Worm (Caenorhabditis elegans): ENCODE data around the gene mcm-3.

DNA sequence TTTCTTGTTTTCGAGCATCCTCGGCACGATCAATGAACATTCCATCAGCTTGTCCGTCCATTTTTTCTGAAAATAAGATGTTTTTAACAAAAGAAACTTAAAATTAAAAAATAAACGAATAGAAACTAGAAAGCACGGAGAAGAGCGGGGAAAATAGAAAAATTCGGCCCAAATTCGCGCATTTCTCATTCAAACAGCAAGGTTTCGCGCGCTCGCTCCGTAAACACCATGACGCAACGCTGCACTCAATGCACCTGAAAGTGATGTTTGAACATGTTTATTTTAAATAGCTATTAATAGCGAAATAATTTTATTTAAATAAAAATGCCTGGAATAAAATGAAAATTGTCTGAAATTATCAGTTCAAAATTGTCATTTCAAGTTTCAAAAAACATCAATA is at the start of gene mcm-3, which contains the start of gene C25D7.15:
- no peak for TF ChIP-seq vab-15 (tag; optimal IDR thresholded peaks at IDR 0.05)
- TF ChIP-seq nhr-90 (tag; optimal IDR thresholded peaks at IDR 0.05; ENCODE audit: poor library complexity), result peak; percentile 41
- TF ChIP-seq nhr-237 (tag; optimal IDR thresholded peaks at IDR 0.05), result no peak
- TF ChIP-seq ceh-82 (tag; optimal IDR thresholded peaks at IDR 0.05), result no peak
- no peak for TF ChIP-seq xbp-1 (tag; optimal IDR thresholded peaks at IDR 0.05)
- peak; percentile 17 to 47 for TF ChIP-seq lsy-2 (tag; optimal IDR thresholded peaks at IDR 0.05)
- no peak for TF ChIP-seq nhr-28 (tag; optimal IDR thresholded peaks at IDR 0.05)

Measured in whole organism, L1 larva.